Worm (Caenorhabditis elegans) whole organism, L4 larva: ENCODE data around the gene npr-37.
"Not testable (repeated sequence)": the region's sequence is repeated elsewhere in the genome, so short reads cannot be mapped to it uniquely, and the experiment has no call there.

Experiments
- R02D3.7 ChIP-seq: fragments of 150-350 bp; sonication (generic microtip); optimal IDR thresholded peaks from 3 replicates; lab custom pipeline; 2014; ENCODE audit warnings: missing biosample characterization, missing genetic modification characterization
- Y48G9A.11 ChIP-seq: fragments of 200-800 bp; sonication (Bioruptor generic); IDR thresholded peaks from 2 replicates; pipeline ENCODE4 v1.3.6; 2022; ENCODE audit warnings: missing genetic modification reagents, missing genetic modification characterization, missing compliant biosample characterization
- aha-1 ChIP-seq: fragments of 150-350 bp; peaks from one replicate; lab custom pipeline; 2014; ENCODE audit warnings: missing biosample characterization, missing genetic modification characterization
- ceh-20 ChIP-seq: fragments of 200-800 bp; sonication (Bioruptor generic); IDR thresholded peaks from 2 replicates; pipeline ENCODE4 v1.3.6; 2022; ENCODE audit warnings: missing genetic modification reagents, missing genetic modification characterization, missing compliant biosample characterization
- ctbp-1 ChIP-seq: fragments of 200-800 bp; sonication (Bioruptor generic); IDR thresholded peaks from 2 replicates; pipeline ENCODE4 v1.3.6; 2022; ENCODE audit warnings: missing genetic modification reagents, missing genetic modification characterization, missing compliant biosample characterization
- daf-16 ChIP-seq, 3 experiments: sonication (generic microtip); optimal IDR thresholded peaks; 2 replicates each; lab custom pipeline; 2016 to 2017; ENCODE audit warnings: missing genetic modification characterization in 3 of 3, missing genetic modification reagents in 3 of 3, mild to moderate bottlenecking in 2 of 3, missing compliant biosample characterization in 2 of 3, missing biosample characterization in 1 of 3, moderate library complexity in 1 of 3
- dmd-6 ChIP-seq: fragments of 200-800 bp; sonication (Bioruptor generic); IDR thresholded peaks from 2 replicates; pipeline ENCODE4 v1.3.6; 2022; ENCODE audit warnings: missing genetic modification reagents, missing genetic modification characterization, missing compliant biosample characterization
- dmd-8 ChIP-seq: fragments of 200-800 bp; sonication (Bioruptor generic); IDR thresholded peaks from 2 replicates; pipeline ENCODE4 v1.3.6; 2022; ENCODE audit warnings: missing genetic modification characterization, missing compliant biosample characterization
- dpl-1 ChIP-seq: fragments of 150-350 bp; optimal IDR thresholded peaks from 2 replicates; lab custom pipeline; 2014; ENCODE audit warnings: missing biosample characterization, missing genetic modification reagents, missing genetic modification characterization
- dve-1 ChIP-seq: sonication (generic microtip); optimal IDR thresholded peaks from 2 replicates; lab custom pipeline; 2017; ENCODE audit warnings: antibody characterized with exemption, mild to moderate bottlenecking, missing genetic modification characterization, missing compliant biosample characterization; ENCODE audit not compliant: insufficient read depth
- fkh-10 ChIP-seq: fragments of 150-350 bp; optimal IDR thresholded peaks from 2 replicates; lab custom pipeline; 2014; ENCODE audit warnings: missing biosample characterization, missing genetic modification reagents, missing genetic modification characterization
- hlh-11 ChIP-seq: fragments of 200-800 bp; sonication (Bioruptor generic); optimal IDR thresholded peaks from 2 replicates; lab custom pipeline; 2018; ENCODE audit warnings: mild to moderate bottlenecking, missing genetic modification characterization, missing compliant biosample characterization
- hlh-30 ChIP-seq: sonication (generic microtip); optimal IDR thresholded peaks from 2 replicates; lab custom pipeline; 2017; ENCODE audit warnings: antibody characterized with exemption, mild to moderate bottlenecking, missing genetic modification characterization, missing compliant biosample characterization; ENCODE audit not compliant: insufficient read depth
- hmg-1.1 ChIP-seq: fragments of 200-800 bp; sonication (Bioruptor generic); IDR thresholded peaks from 2 replicates; pipeline ENCODE4 v1.3.6; 2022; ENCODE audit warnings: missing genetic modification reagents, missing genetic modification characterization, missing compliant biosample characterization
- jun-1 ChIP-seq: fragments of 150-350 bp; optimal IDR thresholded peaks from 2 replicates; lab custom pipeline; 2014; ENCODE audit warnings: missing biosample characterization, missing genetic modification reagents, missing genetic modification characterization
- lin-13 ChIP-seq: fragments of 150-350 bp; optimal IDR thresholded peaks from 2 replicates; lab custom pipeline; 2014; ENCODE audit warnings: missing biosample characterization, missing genetic modification reagents, missing genetic modification characterization
- lin-29 ChIP-seq: fragments of 200-800 bp; sonication (Bioruptor generic); IDR thresholded peaks from 2 replicates; pipeline ENCODE4 v1.3.6; 2022; ENCODE audit warnings: missing genetic modification reagents, missing genetic modification characterization, missing compliant biosample characterization
- lin-38 ChIP-seq: fragments of 200-800 bp; sonication (Bioruptor generic); IDR thresholded peaks from 2 replicates; pipeline ENCODE4 v1.3.6; 2022; ENCODE audit warnings: missing genetic modification reagents, missing genetic modification characterization, missing compliant biosample characterization
- lin-39 ChIP-seq: fragments of 150-350 bp; optimal IDR thresholded peaks from 2 replicates; lab custom pipeline; 2014; ENCODE audit warnings: missing biosample characterization, missing genetic modification reagents, missing genetic modification characterization
- lir-3 ChIP-seq: sonication (generic microtip); optimal IDR thresholded peaks from 2 replicates; lab custom pipeline; 2016; ENCODE audit warnings: mild to moderate bottlenecking, missing genetic modification characterization, missing compliant biosample characterization
- madf-5 ChIP-seq, 2 experiments: fragments of 200-800 bp; sonication (Bioruptor generic); IDR thresholded peaks; 2 replicates each; pipeline ENCODE4 v1.3.6; 2022; ENCODE audit warnings: missing compliant biosample characterization in 2 of 2, missing genetic modification characterization in 2 of 2
- mes-2 ChIP-seq: sonication (generic microtip); optimal IDR thresholded peaks from 2 replicates; lab custom pipeline; 2016; ENCODE audit warnings: missing genotype, mild to moderate bottlenecking, missing genetic modification characterization, missing compliant biosample characterization; ENCODE audit not compliant: poor library complexity, severe bottlenecking
- nhr-11 ChIP-seq: fragments of 150-350 bp; optimal IDR thresholded peaks from 2 replicates; lab custom pipeline; 2014; ENCODE audit warnings: missing biosample characterization, missing genetic modification characterization
- nhr-28 ChIP-seq: fragments of 150-350 bp; optimal IDR thresholded peaks from 2 replicates; lab custom pipeline; 2014; ENCODE audit warnings: missing biosample characterization, missing genetic modification characterization
- nhr-6 ChIP-seq: fragments of 150-350 bp; optimal IDR thresholded peaks from 2 replicates; lab custom pipeline; 2014; ENCODE audit warnings: missing biosample characterization, missing genetic modification characterization
- rbr-2 ChIP-seq: sonication (generic microtip); optimal IDR thresholded peaks from 2 replicates; lab custom pipeline; 2016; ENCODE audit warnings: missing genotype, missing genetic modification characterization, missing compliant biosample characterization
- set-16 ChIP-seq: fragments of 200-800 bp; sonication (Bioruptor generic); IDR thresholded peaks from 2 replicates; pipeline ENCODE4 v1.3.6; 2022; ENCODE audit warnings: missing genetic modification reagents, missing genetic modification characterization, missing compliant biosample characterization
- spr-3 ChIP-seq: fragments of 200-800 bp; sonication (Bioruptor generic); optimal IDR thresholded peaks from 2 replicates; lab custom pipeline; 2018; ENCODE audit warnings: mild to moderate bottlenecking, missing genetic modification characterization, missing compliant biosample characterization
- tag-97 ChIP-seq: fragments of 200-800 bp; sonication (Bioruptor generic); IDR thresholded peaks from 2 replicates; pipeline ENCODE4 v1.3.6; 2022; ENCODE audit warnings: missing genetic modification characterization, missing compliant biosample characterization
- tra-1 ChIP-seq: fragments of 200-800 bp; sonication (Bioruptor generic); IDR thresholded peaks from 2 replicates; pipeline ENCODE4 v1.3.6; 2022; ENCODE audit warnings: missing genetic modification reagents, missing genetic modification characterization, missing compliant biosample characterization
- unc-130 ChIP-seq: sonication (generic microtip); optimal IDR thresholded peaks from 2 replicates; lab custom pipeline; 2016; ENCODE audit warnings: missing genetic modification reagents, missing genetic modification characterization, missing compliant biosample characterization
- unc-62 ChIP-seq, 3 experiments: fragments of 150-350 bp in 1 of 3; sonication (generic microtip); optimal IDR thresholded peaks in 2 of 3; peaks in 1 of 3; 1 replicate in 1 of 3; 2 replicates in 2 of 3; lab custom pipeline; 2014 to 2017; ENCODE audit warnings: missing biosample characterization in 3 of 3, missing genetic modification characterization in 3 of 3, missing genetic modification reagents in 3 of 3, missing genotype in 1 of 3
- zag-1 ChIP-seq: fragments of 150-350 bp; optimal IDR thresholded peaks from 2 replicates; lab custom pipeline; 2014; ENCODE audit warnings: missing biosample characterization, missing genetic modification characterization
- zfp-2 ChIP-seq: sonication (generic microtip); optimal IDR thresholded peaks from 2 replicates; lab custom pipeline; 2016; ENCODE audit warnings: mild to moderate bottlenecking, missing genetic modification characterization, missing compliant biosample characterization

The npr-37 gene

ce11 chrIV:522566-522965 is 41.6 kb upstream of the npr-37 start:
- TF ChIP-seq dmd-8 (GFP tag; lab: Robert Waterston, UW) = no peak
- no peak for TF ChIP-seq tra-1 (GFP tag; lab: Robert Waterston, UW)
- no peak for TF ChIP-seq madf-5 (GFP tag; IDR thresholded peaks at IDR 0.05; lab: Robert Waterston, UW)
- no peak for TF ChIP-seq R02D3.7
- TF ChIP-seq zag-1 (tag; lab: Kevin White, UChicago) = no peak
- no peak for TF ChIP-seq lin-29 (GFP tag; lab: Robert Waterston, UW)
- peak; percentile 4 for TF ChIP-seq nhr-28 (tag; lab: Kevin White, UChicago)
- TF ChIP-seq spr-3 (GFP tag; lab: Kevin White, UChicago) = no peak
- no peak for TF ChIP-seq Y48G9A.11 (GFP tag; lab: Robert Waterston, UW)
- no peak for TF ChIP-seq zfp-2 (tag; lab: Kevin White, UChicago)
- TF ChIP-seq lin-39 (tag; lab: Kevin White, UChicago) = no peak
- TF ChIP-seq ceh-20 = no peak
- no peak for TF ChIP-seq tag-97 (GFP tag; lab: Robert Waterston, UW)
- peak; percentile 16; the same call in 1 of the 2 replicates for TF ChIP-seq dmd-6 (GFP tag; lab: Robert Waterston, UW)
- TF ChIP-seq daf-16 (GFP tag; optimal IDR thresholded peaks at IDR 0.05; lab: Kevin White, UChicago) = no peak
- peak; percentile 63 for TF ChIP-seq daf-16 (tag; optimal IDR thresholded peaks at IDR 0.05; lab: Kevin White, UChicago)
- no peak for TF ChIP-seq lir-3

DNA sequence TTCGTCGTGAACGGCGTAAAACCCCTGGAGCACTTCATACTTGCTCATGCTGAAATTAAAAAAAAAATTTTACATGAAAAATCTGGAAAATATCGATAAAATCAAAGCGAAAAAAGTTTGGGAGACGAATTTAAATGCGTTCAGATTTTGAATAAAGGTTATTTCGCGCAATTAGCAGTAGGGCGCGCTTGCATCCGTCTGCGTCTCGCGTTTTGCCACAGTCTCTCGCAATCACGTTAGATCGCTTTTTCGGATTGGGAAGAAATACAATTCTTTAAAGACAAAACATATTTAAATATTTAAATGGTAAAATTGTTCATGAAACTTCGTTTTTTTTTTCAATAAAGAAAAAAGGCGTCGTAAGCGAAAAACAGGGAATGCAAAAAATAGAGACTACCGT is 38.4 kb upstream of the npr-37 start, which contains the start of gene pig-1:
TSS of gene pig-1 (minus strand) at position 49 of the 400 bp plus-strand sequence.
- peak; percentile 29 for TF ChIP-seq rbr-2 (tag; lab: Kevin White, UChicago)
- TF ChIP-seq fkh-10 (GFP tag; lab: Kevin White, UChicago) = peak; percentile 27
- TF ChIP-seq nhr-6 (tag; lab: Kevin White, UChicago) = peak; percentile 50
- peak; percentile 87 for TF ChIP-seq mes-2 (tag; lab: Kevin White, UChicago)
- no peak for TF ChIP-seq ctbp-1
- 0 out of 2 replicates have a peak, but pooled peaks have one; percentile 19 for TF ChIP-seq Y48G9A.11 (GFP tag; lab: Robert Waterston, UW)
- peak; percentile 30 for TF ChIP-seq unc-130
- TF ChIP-seq lin-38 (GFP tag; lab: Robert Waterston, UW) = peak; percentile 98
- peak; percentile 54 for TF ChIP-seq hlh-30 (tag; lab: Kevin White, UChicago)
- TF ChIP-seq aha-1 = peak; percentile 87
- no peak for TF ChIP-seq zfp-2 (tag; lab: Kevin White, UChicago)
- TF ChIP-seq dpl-1 (GFP tag; lab: Kevin White, UChicago) = peak; percentile 90
- TF ChIP-seq daf-16 (GFP tag; optimal IDR thresholded peaks at IDR 0.05; lab: Kevin White, UChicago) = no peak
- peak; percentile 8 for TF ChIP-seq daf-16 (tag; optimal IDR thresholded peaks at IDR 0.05; lab: Kevin White, UChicago)
- peak; percentile 53 for TF ChIP-seq hmg-1.1 (GFP tag; lab: Robert Waterston, UW)
- TF ChIP-seq dve-1 = no peak
- peak; percentile 2 for TF ChIP-seq lin-13
- peak; percentile 23 for TF ChIP-seq nhr-28 (tag; lab: Kevin White, UChicago)
- TF ChIP-seq jun-1 (tag; lab: Kevin White, UChicago) = no peak

ce11 chrIV:506384-506783 is 25.4 kb upstream of the npr-37 start, which contains the start of gene W03G1.5:
Gene W03G1.5, minus strand, starts transcription at chrIV:506484.
- TF ChIP-seq nhr-11 (tag; lab: Kevin White, UChicago) (peak; percentile 3), hlh-11 (tag; lab: Kevin White, UChicago) (no peak)

DNA sequence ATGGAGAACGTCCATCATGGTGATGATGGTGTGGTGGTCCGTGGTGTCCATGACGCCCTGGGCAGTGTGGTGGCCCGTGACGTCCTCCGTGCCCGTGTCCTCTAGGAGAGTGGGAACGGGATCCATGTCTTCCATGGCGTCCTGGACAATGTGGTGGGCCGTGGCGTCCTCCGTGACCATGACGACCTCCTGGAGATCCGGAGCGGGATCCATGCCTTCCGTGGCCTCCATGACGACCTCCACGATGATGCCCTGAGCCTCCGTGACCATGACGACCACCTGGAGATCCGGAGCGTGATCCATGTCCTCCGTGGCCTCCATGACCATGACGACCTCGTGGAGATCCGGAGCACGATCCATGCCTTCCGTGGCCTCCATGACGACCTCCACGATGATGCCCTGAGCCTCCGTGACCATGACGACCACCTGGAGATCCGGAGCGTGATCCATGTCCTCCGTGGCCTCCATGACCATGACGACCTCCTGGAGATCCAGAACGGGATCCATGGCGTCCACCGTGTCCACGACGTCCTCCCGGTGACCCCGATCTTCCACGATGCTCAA is 24.4 kb upstream of the npr-37 start:
- peak; percentile 82 for TF ChIP-seq set-16 (GFP tag; lab: Robert Waterston, UW)
- peak in 1 of 2 experiments; percentile 19 for TF ChIP-seq unc-62 (GFP tag; optimal IDR thresholded peaks at IDR 0.05 in 1 of 2; lab: Kevin White, UChicago)
- TF ChIP-seq unc-62 (tag; optimal IDR thresholded peaks at IDR 0.05; lab: Kevin White, UChicago) = not testable (repeated sequence)
- TF ChIP-seq, all 104 proteins: peak for 2; not testable (repeated sequence) for 102
